Worm (Caenorhabditis elegans) whole organism, young adult: Measurements from ENCODE around the gene Y113G7A.16.

ENCODE experiments used
- B0019.2 ChIP-seq: fragments of 200-800 bp; sonication (Bioruptor generic); conservative IDR thresholded peaks from 2 replicates; pipeline ENCODE4 v1.3.6; 2022; ENCODE audit warnings: missing genetic modification reagents, missing genetic modification characterization, missing compliant biosample characterization
- akir-1 ChIP-seq: fragments of 200-800 bp; sonication (Bioruptor generic); optimal IDR thresholded peaks from 2 replicates; lab custom pipeline; 2018; ENCODE audit warnings: mild to moderate bottlenecking, missing genetic modification characterization, moderate library complexity, missing compliant biosample characterization
- him-1 ChIP-seq: sonication (generic microtip); optimal IDR thresholded peaks from 2 replicates; lab custom pipeline; 2016; ENCODE audit warnings: missing genotype, missing genetic modification reagents, missing genetic modification characterization, missing compliant biosample characterization
- hlh-26 ChIP-seq: fragments of 200-800 bp; sonication (Bioruptor generic); conservative IDR thresholded peaks from 2 replicates; pipeline ENCODE4 v1.3.6; 2022; ENCODE audit warnings: missing genetic modification reagents, missing genetic modification characterization, missing compliant biosample characterization
- nhr-90 ChIP-seq: sonication (generic microtip); optimal IDR thresholded peaks from 2 replicates; lab custom pipeline; 2016; ENCODE audit warnings: missing genotype, mild to moderate bottlenecking, missing genetic modification characterization, missing compliant biosample characterization
- ztf-25 ChIP-seq: fragments of 200-800 bp; sonication (Bioruptor generic); IDR thresholded peaks from 2 replicates; pipeline ENCODE4 v1.3.6; 2022; ENCODE audit warnings: missing genetic modification reagents, missing genetic modification characterization, missing compliant biosample characterization

DNA sequence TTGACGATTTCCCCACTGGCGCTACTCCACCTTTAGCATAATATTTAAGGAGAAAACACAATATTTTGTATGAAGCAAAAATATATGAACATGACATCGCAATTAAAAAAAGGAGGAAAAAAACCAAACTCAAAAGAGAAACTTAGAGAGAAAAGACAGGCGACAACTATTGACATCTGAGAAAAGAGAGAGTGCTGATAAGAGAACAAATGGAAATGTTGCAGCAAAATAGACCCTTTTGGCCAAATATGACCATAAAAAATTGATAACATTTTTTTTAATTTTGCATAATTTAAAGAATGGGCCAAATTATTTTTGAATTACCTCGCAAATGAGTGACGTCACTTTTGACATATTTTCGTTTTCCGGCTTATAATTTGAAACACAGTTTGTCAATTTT lies 42.7 kb upstream of the Y113G7A.16 start:
- TF ChIP-seq nhr-90 (tag; lab: Kevin White, UChicago): no peak
- no peak for TF ChIP-seq hlh-26 (GFP tag; lab: Robert Waterston, UW)
- no peak for TF ChIP-seq ztf-25 (GFP tag; lab: Robert Waterston, UW)
- TF ChIP-seq him-1: no peak
- no peak for TF ChIP-seq akir-1 (GFP tag; lab: Kevin White, UChicago)
- TF ChIP-seq B0019.2: no peak
